Worm (Caenorhabditis elegans): ENCODE measurements around the gene AH10.2.

- TF ChIP-seq ama-1 (optimal IDR thresholded peaks at IDR 0.05) (no peak), ama-1 (GFP tag; optimal IDR thresholded peaks at IDR 0.05) (no peak), mcd-1 (GFP tag; IDR thresholded peaks at IDR 0.05) (no peak), repo-1 (tag; optimal IDR thresholded peaks at IDR 0.05) (no peak), madf-3 (GFP tag; IDR thresholded peaks at IDR 0.05) (no peak), rcor-1 (GFP tag; IDR thresholded peaks at IDR 0.05) (no peak), ztf-28 (GFP tag; IDR thresholded peaks at IDR 0.05) (no peak), gei-17 (GFP tag; optimal IDR thresholded peaks at IDR 0.05) (no peak), F10E7.11 (tag; optimal IDR thresholded peaks at IDR 0.05) (no peak), bed-2 (GFP tag; IDR thresholded peaks at IDR 0.05) (no peak)
Measured at ce11 chrV:14166630-14167029, 10.1 kb downstream of the AH10.2 start, which contains the start of gene cest-1.1.
